Fruit fly (Drosophila melanogaster) whole organism, embryonic: ENCODE measurements around the gene mRpS18B.

Source experiments
- Blimp-1 ChIP-seq: fragments of 200-800 bp; sonication (Bioruptor generic); optimal IDR thresholded peaks from 3 replicates; lab custom pipeline; 2018; ENCODE audit warnings: missing biosample characterization, missing genetic modification characterization, mild to moderate bottlenecking, moderate library complexity, missing genetic modification reagents
- CG11560 ChIP-seq: fragments of 200-800 bp; sonication (Bioruptor generic); IDR thresholded peaks from 3 replicates; pipeline ENCODE4 v1.3.6; 2022; ENCODE audit warnings: missing biosample characterization, missing genetic modification characterization
- CG12769 ChIP-seq: fragments of 200-800 bp; sonication (Bioruptor generic); optimal IDR thresholded peaks from 2 replicates; lab custom pipeline; 2019; ENCODE audit warnings: missing biosample characterization, mild to moderate bottlenecking, missing genetic modification characterization, moderate library complexity
- CG13296 ChIP-seq: fragments of 200-800 bp; sonication (Bioruptor generic); optimal IDR thresholded peaks from 3 replicates; lab custom pipeline; 2018; ENCODE audit warnings: missing biosample characterization, mild to moderate bottlenecking, missing genetic modification characterization
- CG13894 ChIP-seq: fragments of 200-800 bp; sonication (Bioruptor generic); optimal IDR thresholded peaks from 3 replicates; lab custom pipeline; 2018; ENCODE audit warnings: missing biosample characterization, mild to moderate bottlenecking, missing genetic modification characterization, moderate library complexity
- CG14014 ChIP-seq: fragments of 200-800 bp; sonication (Bioruptor generic); IDR thresholded peaks from 2 replicates; pipeline ENCODE4 v1.3.6; 2022; ENCODE audit warnings: missing biosample characterization, missing genetic modification characterization
- CG17568 ChIP-seq: fragments of 200-800 bp; sonication (Bioruptor generic); optimal IDR thresholded peaks from 2 replicates; lab custom pipeline; 2018; ENCODE audit warnings: missing biosample characterization, mild to moderate bottlenecking, missing genetic modification characterization, moderate library complexity
- CG18599 ChIP-seq: fragments of 200-800 bp; sonication (Bioruptor generic); optimal IDR thresholded peaks from 3 replicates; lab custom pipeline; 2017; ENCODE audit warnings: missing biosample characterization, missing genetic modification characterization, mild to moderate bottlenecking, moderate library complexity, missing genetic modification reagents
- CG18619 ChIP-seq: fragments of 200-800 bp; sonication (Bioruptor generic); optimal IDR thresholded peaks from 3 replicates; lab custom pipeline; 2017; ENCODE audit warnings: missing biosample characterization, mild to moderate bottlenecking, missing genetic modification characterization
- CG2199 ChIP-seq: fragments of 200-800 bp; sonication (Bioruptor generic); IDR thresholded peaks from 3 replicates; pipeline ENCODE4 v1.3.6; 2022; ENCODE audit warnings: missing biosample characterization, missing genetic modification characterization
- CG31441 ChIP-seq: fragments of 200-800 bp; sonication (Bioruptor generic); IDR thresholded peaks from 2 replicates; pipeline ENCODE4 v1.3.6; 2022; ENCODE audit warnings: missing biosample characterization, missing genetic modification characterization
- CG33557 ChIP-seq: fragments of 200-800 bp; sonication (Bioruptor generic); optimal IDR thresholded peaks from 2 replicates; lab custom pipeline; 2019; ENCODE audit warnings: missing biosample characterization, mild to moderate bottlenecking, missing genetic modification characterization, moderate library complexity
- CG34376 ChIP-seq: fragments of 200-800 bp; sonication (Bioruptor generic); optimal IDR thresholded peaks from 2 replicates; lab custom pipeline; 2018; ENCODE audit warnings: missing biosample characterization, mild to moderate bottlenecking, missing genetic modification characterization
- CG4360 ChIP-seq: fragments of 200-800 bp; sonication (Bioruptor generic); IDR thresholded peaks from 2 replicates; pipeline ENCODE4 v1.3.6; 2022; ENCODE audit warnings: missing biosample characterization, missing genetic modification characterization
- CG4707 ChIP-seq: fragments of 200-800 bp; sonication (Bioruptor generic); optimal IDR thresholded peaks from 2 replicates; lab custom pipeline; 2018; ENCODE audit warnings: missing biosample characterization, mild to moderate bottlenecking, missing genetic modification characterization, moderate library complexity
- CG7745 ChIP-seq: fragments of 200-800 bp; sonication (Bioruptor generic); optimal IDR thresholded peaks from 2 replicates; lab custom pipeline; 2018; ENCODE audit warnings: missing biosample characterization, mild to moderate bottlenecking, missing genetic modification characterization, moderate library complexity
- CG8478 ChIP-seq: fragments of >200 bp; optimal IDR thresholded peaks from 2 replicates; lab custom pipeline; 2018
- CG8765 ChIP-seq: fragments of 200-800 bp; sonication (Bioruptor generic); IDR thresholded peaks from 2 replicates; pipeline ENCODE4 v1.3.6; 2022; ENCODE audit warnings: missing biosample characterization, missing genetic modification characterization
- Dek ChIP-seq: fragments of 200-800 bp; sonication (Bioruptor generic); optimal IDR thresholded peaks from 3 replicates; lab custom pipeline; 2019; ENCODE audit warnings: missing biosample characterization, mild to moderate bottlenecking, missing genetic modification characterization, moderate library complexity
- Doc2 ChIP-seq: fragments of 200-800 bp; sonication (Bioruptor generic); IDR thresholded peaks from 2 replicates; pipeline ENCODE4 v1.3.6; 2022; ENCODE audit warnings: missing biosample characterization, missing genetic modification characterization
- Fer3 ChIP-seq: fragments of 200-800 bp; sonication (Bioruptor generic); optimal IDR thresholded peaks from 2 replicates; lab custom pipeline; 2018; ENCODE audit warnings: missing biosample characterization, mild to moderate bottlenecking, missing genetic modification characterization, moderate library complexity
- MESR4 ChIP-seq: fragments of 200-800 bp; sonication (Bioruptor generic); optimal IDR thresholded peaks from 2 replicates; lab custom pipeline; 2018; ENCODE audit warnings: missing biosample characterization, mild to moderate bottlenecking, missing genetic modification characterization, moderate library complexity
- Max ChIP-seq: fragments of 200-800 bp; sonication (Bioruptor generic); optimal IDR thresholded peaks from 2 replicates; lab custom pipeline; 2016; ENCODE audit warnings: missing biosample characterization, mild to moderate bottlenecking, missing genetic modification characterization
- Med ChIP-seq: fragments of 200-800 bp; sonication (Bioruptor generic); peaks from one replicate; lab custom pipeline; 2016; ENCODE audit warnings: missing biosample characterization, missing genetic modification characterization, mild to moderate bottlenecking, inconsistent platforms, moderate library complexity
- Nf-YB ChIP-seq: fragments of 200-800 bp; sonication (Bioruptor generic); optimal IDR thresholded peaks from 3 replicates; lab custom pipeline; 2019; ENCODE audit warnings: missing biosample characterization, mild to moderate bottlenecking, missing genetic modification characterization, moderate library complexity
- Pdp1 ChIP-seq, 2 experiments: fragments of 200-800 bp; sonication (Bioruptor generic); optimal IDR thresholded peaks; 3 replicates each; lab custom pipeline; 2016; ENCODE audit warnings: missing biosample characterization in 2 of 2, missing genetic modification characterization in 2 of 2, mild to moderate bottlenecking in 1 of 2, moderate library complexity in 1 of 2
- Poxn ChIP-seq: fragments of 200-800 bp; sonication (Bioruptor generic); IDR thresholded peaks from 2 replicates; pipeline ENCODE4 v1.3.6; 2022; ENCODE audit warnings: missing biosample characterization, missing genetic modification characterization
- Rx ChIP-seq: fragments of 200-800 bp; sonication (Bioruptor generic); IDR thresholded peaks from 2 replicates; pipeline ENCODE4 v1.3.6; 2022; ENCODE audit warnings: missing biosample characterization, missing genetic modification characterization
- Sox100B ChIP-seq: fragments of 200-800 bp; sonication (Bioruptor generic); optimal IDR thresholded peaks from 3 replicates; lab custom pipeline; 2018; ENCODE audit warnings: missing biosample characterization, mild to moderate bottlenecking, missing genetic modification characterization
- ato ChIP-seq: fragments of 200-800 bp; sonication (Bioruptor generic); IDR thresholded peaks from 2 replicates; pipeline ENCODE4 v1.3.6; 2022; ENCODE audit warnings: missing biosample characterization, missing genetic modification characterization; ENCODE audit not compliant: partially characterized antibody
- exex ChIP-seq: fragments of 200-800 bp; sonication (Bioruptor generic); optimal IDR thresholded peaks from 4 replicates; lab custom pipeline; 2018; ENCODE audit warnings: missing biosample characterization, mild to moderate bottlenecking, missing genetic modification characterization, moderate library complexity
- fd64A ChIP-seq: fragments of 200-800 bp; sonication (Bioruptor generic); optimal IDR thresholded peaks from 3 replicates; lab custom pipeline; 2018; ENCODE audit warnings: missing biosample characterization, mild to moderate bottlenecking, missing genetic modification characterization
- ftz-f1 ChIP-seq: fragments of 200-800 bp; sonication (Bioruptor generic); optimal IDR thresholded peaks from 2 replicates; lab custom pipeline; 2016; ENCODE audit warnings: missing biosample characterization, missing genetic modification characterization
- grn ChIP-seq: fragments of 200-800 bp; sonication (Bioruptor generic); optimal IDR thresholded peaks from 3 replicates; lab custom pipeline; 2017; ENCODE audit warnings: missing biosample characterization, missing genetic modification characterization
- hkb ChIP-seq, 2 experiments: fragments of 200-800 bp in 1 of 2; fragments of >200 bp in 1 of 2; sonication (Bioruptor generic) in 1 of 2; IDR thresholded peaks in 1 of 2; optimal IDR thresholded peaks in 1 of 2; 2 replicates each; pipeline versions ENCODE4 v1.3.6 to Lab custom; 2017 to 2022; ENCODE audit warnings: missing biosample characterization in 1 of 2, missing genetic modification characterization in 1 of 2
- jing ChIP-seq: fragments of 200-800 bp; sonication (Bioruptor generic); optimal IDR thresholded peaks from 2 replicates; lab custom pipeline; 2018; ENCODE audit warnings: missing biosample characterization, mild to moderate bottlenecking, missing genetic modification characterization
- mirr ChIP-seq: fragments of 200-800 bp; sonication (Bioruptor generic); optimal IDR thresholded peaks from 3 replicates; lab custom pipeline; 2018; ENCODE audit warnings: missing biosample characterization, mild to moderate bottlenecking, missing genetic modification characterization
- peb ChIP-seq: fragments of 200-800 bp; sonication (Bioruptor generic); IDR thresholded peaks from 2 replicates; pipeline ENCODE4 v1.3.6; 2022; ENCODE audit warnings: missing biosample characterization, missing genetic modification characterization
- phol ChIP-seq: fragments of 200-800 bp; sonication (Bioruptor generic); optimal IDR thresholded peaks from 3 replicates; lab custom pipeline; 2018; ENCODE audit warnings: missing biosample characterization, mild to moderate bottlenecking, missing genetic modification characterization, moderate library complexity
- salm ChIP-seq: fragments of 200-800 bp; sonication (Bioruptor generic); optimal IDR thresholded peaks from 2 replicates; lab custom pipeline; 2018; ENCODE audit warnings: missing biosample characterization, mild to moderate bottlenecking, missing genetic modification characterization
- sens ChIP-seq: fragments of 200-800 bp; sonication (Bioruptor generic); peaks from one replicate; lab custom pipeline; 2016; ENCODE audit warnings: missing biosample characterization, missing genetic modification characterization
- sr ChIP-seq: fragments of 200-800 bp; sonication (Bioruptor generic); IDR thresholded peaks from 3 replicates; pipeline ENCODE4 v1.3.6; 2022; ENCODE audit warnings: missing biosample characterization, missing genetic modification characterization
- ssp ChIP-seq: fragments of 200-800 bp; sonication (Bioruptor generic); IDR thresholded peaks from 2 replicates; pipeline ENCODE4 v1.3.6; 2022; ENCODE audit warnings: missing biosample characterization, missing genetic modification characterization
- sug ChIP-seq: fragments of 200-800 bp; optimal IDR thresholded peaks from 2 replicates; lab custom pipeline; 2019; ENCODE audit warnings: missing biosample characterization, mild to moderate bottlenecking, missing genetic modification characterization, moderate library complexity
- unc-4 ChIP-seq: fragments of 200-800 bp; sonication (Bioruptor generic); IDR thresholded peaks from 2 replicates; pipeline ENCODE4 v1.3.6; 2022; ENCODE audit warnings: missing biosample characterization, missing genetic modification characterization; ENCODE audit not compliant: partially characterized antibody
- vnd ChIP-seq: fragments of 200-800 bp; sonication (Bioruptor generic); IDR thresholded peaks from 3 replicates; pipeline ENCODE4 v1.3.6; 2022; ENCODE audit warnings: missing biosample characterization, missing genetic modification characterization; ENCODE audit not compliant: partially characterized antibody

Gene mRpS18B

dm6 chr2L:20074388-20074787, 22.7 kb downstream of the mRpS18B start:
- no peak for TF ChIP-seq Nf-YB
- TF ChIP-seq Doc2: no peak
- peak; percentile 53 for TF ChIP-seq exex (tag; lab: Kevin White, UChicago)
- no peak for TF ChIP-seq Dek (tag; lab: Kevin White, UChicago)
- peak; percentile 62 for TF ChIP-seq CG34376 (GFP tag; lab: Kevin White, UChicago)
- no peak for TF ChIP-seq CG12769 (tag; lab: Kevin White, UChicago)
- TF ChIP-seq Sox100B (GFP tag; lab: Kevin White, UChicago): no peak
- TF ChIP-seq ftz-f1 (GFP tag; lab: Kevin White, UChicago): peak; percentile 42
- TF ChIP-seq jing: no peak
- TF ChIP-seq CG31441 (GFP tag; lab: Robert Waterston, UW): no peak
- peak in 1 of 2 experiments; percentile 3 for TF ChIP-seq Pdp1 (GFP tag; optimal IDR thresholded peaks at IDR 0.05; lab: Kevin White, UChicago)
- TF ChIP-seq mirr (GFP tag; lab: Kevin White, UChicago): peak; percentile 75
- TF ChIP-seq CG2199: 0 out of 3 replicates have a peak, but pooled peaks have one; percentile 8
- TF ChIP-seq peb: no peak
- TF ChIP-seq ssp (GFP tag; lab: Robert Waterston, UW): no peak
- TF ChIP-seq Max: no peak
- TF ChIP-seq hkb (optimal IDR thresholded peaks at IDR 0.05; lab: Kevin White, UChicago): no peak
- TF ChIP-seq hkb (GFP tag; IDR thresholded peaks at IDR 0.05; lab: Robert Waterston, UW): no peak
- TF ChIP-seq Poxn (GFP tag; lab: Robert Waterston, UW): no peak
- TF ChIP-seq phol (tag; lab: Kevin White, UChicago): no peak
- no peak for TF ChIP-seq MESR4
- TF ChIP-seq ato (GFP tag; lab: Robert Waterston, UW): no peak
- TF ChIP-seq sug (tag; lab: Kevin White, UChicago): peak; percentile 59
- TF ChIP-seq unc-4 (GFP tag; lab: Robert Waterston, UW): no peak

dm6 chr2L:20072095-20072494, 25.0 kb downstream of the mRpS18B start, which contains the start of gene CG10730:
CG10730 (minus strand) TSS chr2L:20072195.
- TF ChIP-seq CG13296 (GFP tag; lab: Kevin White, UChicago) (no peak), Med (GFP tag; lab: Kevin White, UChicago) (peak; percentile 18), CG17568 (GFP tag; lab: Kevin White, UChicago) (no peak)

dm6 chr2L:20069158-20070016, 27.7 kb downstream of the mRpS18B start:
- TF ChIP-seq CG33557 (GFP tag; lab: Kevin White, UChicago) (peak; percentile 32), salm (tag; lab: Kevin White, UChicago) (peak; percentile 42), sens (GFP tag; lab: Kevin White, UChicago) (peak; percentile 75), Rx (GFP tag; lab: Robert Waterston, UW) (no peak), CG11560 (tag; lab: Robert Waterston, UW) (no peak), CG18599 (GFP tag; lab: Kevin White, UChicago) (peak; percentile 19), sr (GFP tag; lab: Robert Waterston, UW) (no peak), CG14014 (no peak), CG18619 (GFP tag; lab: Kevin White, UChicago) (no peak), exex (tag; lab: Kevin White, UChicago) (peak; percentile 74), Blimp-1 (GFP tag; lab: Kevin White, UChicago) (peak; percentile 13), grn (GFP tag; lab: Kevin White, UChicago) (peak; percentile 95), CG8765 (GFP tag; lab: Robert Waterston, UW) (no peak), vnd (GFP tag; lab: Robert Waterston, UW) (peak; percentile 47; the same call in 1 of the 3 replicates), CG8478 (lab: Kevin White, UChicago) (peak; percentile 2), CG4707 (GFP tag; lab: Kevin White, UChicago) (no peak), Fer3 (no peak), CG4360 (GFP tag; lab: Robert Waterston, UW) (no peak), sug (tag; lab: Kevin White, UChicago) (peak; percentile 36), Pdp1 (GFP tag; optimal IDR thresholded peaks at IDR 0.05; lab: Kevin White, UChicago) (peak in 1 of 2 experiments; percentile 45), CG13894 (peak; percentile 50), fd64A (GFP tag; lab: Kevin White, UChicago) (peak; percentile 12), CG7745 (peak; percentile 49)
